Fruit fly (Drosophila melanogaster): ENCODE results near the gene Gr64c.
A peak's percentile ranks its signal among the peaks of the same experiment; 100 is the strongest.

Gr64c gene

DNA sequence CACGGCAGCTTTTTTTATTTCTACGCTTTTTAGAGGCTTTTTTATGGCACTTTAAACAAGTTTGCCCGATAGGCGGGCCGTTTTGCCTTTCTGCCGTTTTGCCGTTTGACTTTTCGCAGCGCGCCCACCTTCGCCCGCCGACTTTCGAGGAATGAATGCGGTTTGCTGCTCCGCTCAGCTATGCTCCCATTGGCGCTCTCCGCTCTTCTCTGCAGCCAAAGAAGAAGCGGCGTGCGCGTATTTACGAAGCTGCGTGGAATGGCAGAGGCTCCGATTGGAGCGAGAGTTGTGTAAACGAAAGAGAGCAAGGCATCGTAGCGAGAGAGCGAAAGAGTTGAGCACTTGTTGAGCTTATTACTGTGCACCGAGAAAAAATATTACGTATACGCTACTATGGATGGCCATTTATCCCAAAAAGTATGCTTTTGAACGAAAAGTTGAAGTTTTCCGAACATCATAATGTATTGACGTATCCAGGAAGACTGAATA lies 43.2 kb downstream of the Gr64c start, which contains the start of gene wit (continued):
- TF ChIP-seq crol (GFP tag; IDR thresholded peaks at IDR 0.05) (no peak), corto (GFP tag; optimal IDR thresholded peaks at IDR 0.05) (peak; percentile 38), CG14441 (GFP tag; IDR thresholded peaks at IDR 0.05) (no peak), tgo (GFP tag; IDR thresholded peaks at IDR 0.05) (0 out of 3 replicates have a peak, but pooled peaks have one; percentile 19), mirr (GFP tag; optimal IDR thresholded peaks at IDR 0.05) (peak; percentile 27), Nf-YB (GFP tag; optimal IDR thresholded peaks at IDR 0.05) (peak; percentile 41), da (GFP tag; optimal IDR thresholded peaks at IDR 0.05) (no peak), HLH4C (GFP tag; IDR thresholded peaks at IDR 0.05; ENCODE audit: partially characterized antibody) (no peak), Oaz (GFP tag; IDR thresholded peaks at IDR 0.05) (no peak), ssp (GFP tag; IDR thresholded peaks at IDR 0.05) (no peak), D19A (tag; optimal IDR thresholded peaks at IDR 0.05) (no peak), CG8388 (GFP tag; optimal IDR thresholded peaks at IDR 0.05) (no peak), tio (GFP tag; optimal IDR thresholded peaks at IDR 0.05) (no peak), CG15073 (GFP tag; optimal IDR thresholded peaks at IDR 0.05) (no peak), btn (GFP tag; optimal IDR thresholded peaks at IDR 0.05) (no peak), CG17328 (GFP tag; IDR thresholded peaks at IDR 0.05) (no peak; the same call in 1 of the 2 replicates), Dad (GFP tag; optimal IDR thresholded peaks at IDR 0.05) (no peak), en (GFP tag; optimal IDR thresholded peaks at IDR 0.05) (no peak), CG2875 (GFP tag; optimal IDR thresholded peaks at IDR 0.05) (peak; percentile 40), CG10565 (GFP tag; optimal IDR thresholded peaks at IDR 0.05) (no peak), mam (GFP tag; optimal IDR thresholded peaks at IDR 0.05) (peak; percentile 22), CG6854 (GFP tag; optimal IDR thresholded peaks at IDR 0.05) (peak; percentile 65), Six4 (GFP tag; optimal IDR thresholded peaks at IDR 0.05) (no peak), Chrac-16 (GFP tag; optimal IDR thresholded peaks at IDR 0.05) (no peak), gsb-n (tag; optimal IDR thresholded peaks at IDR 0.05) (no peak), CG8944 (GFP tag; optimal IDR thresholded peaks at IDR 0.05) (no peak), Dip2 (GFP tag; IDR thresholded peaks at IDR 0.05) (no peak), CG11085 (GFP tag; IDR thresholded peaks at IDR 0.05) (no peak), kay (GFP tag; optimal IDR thresholded peaks at IDR 0.05) (no peak), run (tag; optimal IDR thresholded peaks at IDR 0.05) (no peak), CG10267 (tag; optimal IDR thresholded peaks at IDR 0.05) (no peak), Awh (GFP tag; IDR thresholded peaks at IDR 0.05) (peak; percentile 62; the same call in 1 of the 2 replicates), rib (GFP tag; IDR thresholded peaks at IDR 0.05) (peak; percentile 56; the same call in 1 of the 2 replicates), H15 (GFP tag; IDR thresholded peaks at IDR 0.05) (no peak), CG12659 (GFP tag; optimal IDR thresholded peaks at IDR 0.05) (no peak), CG1602 (GFP tag; optimal IDR thresholded peaks at IDR 0.05) (no peak), CG8281 (tag; optimal IDR thresholded peaks at IDR 0.05) (no peak), Antp (GFP tag; optimal IDR thresholded peaks at IDR 0.05) (no peak), lola (GFP tag; optimal IDR thresholded peaks at IDR 0.05) (no peak), Fer1 (GFP tag; optimal IDR thresholded peaks at IDR 0.05) (peak; percentile 67), chm (GFP tag; IDR thresholded peaks at IDR 0.05) (peak; percentile 83), CG2199 (GFP tag; IDR thresholded peaks at IDR 0.05) (no peak), CG1792 (GFP tag; optimal IDR thresholded peaks at IDR 0.05) (no peak), CG3281 (GFP tag; optimal IDR thresholded peaks at IDR 0.05) (peak; percentile 1), CG8924 (tag; optimal IDR thresholded peaks at IDR 0.05) (no peak), ken (GFP tag; IDR thresholded peaks at IDR 0.05) (no peak), CG5245 (GFP tag; optimal IDR thresholded peaks at IDR 0.05) (no peak), CG17802 (tag; optimal IDR thresholded peaks at IDR 0.05) (no peak), Sin3A (optimal IDR thresholded peaks at IDR 0.05) (no peak), nerfin-1 (tag; optimal IDR thresholded peaks at IDR 0.05) (no peak), hb (GFP tag; IDR thresholded peaks at IDR 0.05; ENCODE audit: partially characterized antibody) (no peak), hbn (GFP tag; IDR thresholded peaks at IDR 0.05; ENCODE audit: partially characterized antibody) (peak; percentile 44)

Measured in whole organism, embryonic.